Worm (Caenorhabditis elegans) whole organism, late embryonic: Measurements from ENCODE around the gene dhs-18.

Source experiments
- C38D4.7 ChIP-seq: fragments of 200-800 bp; sonication (Bioruptor generic); optimal IDR thresholded peaks from 2 replicates; lab custom pipeline; 2018; ENCODE audit warnings: mild to moderate bottlenecking, missing genetic modification characterization, moderate library complexity, missing compliant biosample characterization
- ceh-2 ChIP-seq: sonication (generic microtip); optimal IDR thresholded peaks from 2 replicates; lab custom pipeline; 2016; ENCODE audit warnings: missing genotype, missing genetic modification characterization, missing compliant biosample characterization
- ets-4 ChIP-seq: sonication (generic microtip); optimal IDR thresholded peaks from 2 replicates; lab custom pipeline; 2016; ENCODE audit warnings: missing genetic modification characterization, missing compliant biosample characterization
- hlh-30 ChIP-seq: sonication (generic microtip); optimal IDR thresholded peaks from 2 replicates; lab custom pipeline; 2017; ENCODE audit warnings: antibody characterized with exemption, missing genetic modification characterization, missing compliant biosample characterization; ENCODE audit not compliant: insufficient read depth
- lin-11 ChIP-seq: fragments of 200-800 bp; sonication (Bioruptor generic); optimal IDR thresholded peaks from 2 replicates; lab custom pipeline; 2018; ENCODE audit warnings: mild to moderate bottlenecking, missing genetic modification characterization, missing compliant biosample characterization
- pha-2 ChIP-seq: sonication (generic microtip); optimal IDR thresholded peaks from 2 replicates; lab custom pipeline; 2017; ENCODE audit warnings: mild to moderate bottlenecking, missing genetic modification characterization, missing compliant biosample characterization
- pha-4 ChIP-seq: fragments of 150-350 bp; optimal IDR thresholded peaks from 2 replicates; lab custom pipeline; 2018; ENCODE audit warnings: missing biosample characterization, missing genetic modification reagents, missing genetic modification characterization
- ref-2 ChIP-seq: sonication (generic microtip); optimal IDR thresholded peaks from 2 replicates; lab custom pipeline; 2016; ENCODE audit warnings: missing genetic modification characterization, missing compliant biosample characterization
- unc-55 ChIP-seq: sonication (generic microtip); optimal IDR thresholded peaks from 2 replicates; lab custom pipeline; 2017; ENCODE audit warnings: missing biosample characterization, missing genetic modification reagents, missing genetic modification characterization

ce11 chrV:11056484-11056883 lies 9.9 kb upstream of the dhs-18 start:
- TF ChIP-seq ceh-2 (tag; lab: Kevin White, UChicago) (no peak), lin-11 (tag; lab: Kevin White, UChicago) (no peak), hlh-30 (tag; lab: Kevin White, UChicago) (no peak), pha-4 (tag; lab: Kevin White, UChicago) (no peak), ref-2 (no peak), C38D4.7 (no peak), pha-2 (tag; lab: Kevin White, UChicago) (no peak), unc-55 (GFP tag; lab: Kevin White, UChicago) (no peak), ets-4 (tag; lab: Kevin White, UChicago) (no peak)
